Fruit fly (Drosophila melanogaster): ENCODE data around the gene Ten-a.
"Not testable (repeated sequence)": the region's sequence is repeated elsewhere in the genome, so short reads cannot be mapped to it uniquely, and the experiment has no call there.

DNA sequence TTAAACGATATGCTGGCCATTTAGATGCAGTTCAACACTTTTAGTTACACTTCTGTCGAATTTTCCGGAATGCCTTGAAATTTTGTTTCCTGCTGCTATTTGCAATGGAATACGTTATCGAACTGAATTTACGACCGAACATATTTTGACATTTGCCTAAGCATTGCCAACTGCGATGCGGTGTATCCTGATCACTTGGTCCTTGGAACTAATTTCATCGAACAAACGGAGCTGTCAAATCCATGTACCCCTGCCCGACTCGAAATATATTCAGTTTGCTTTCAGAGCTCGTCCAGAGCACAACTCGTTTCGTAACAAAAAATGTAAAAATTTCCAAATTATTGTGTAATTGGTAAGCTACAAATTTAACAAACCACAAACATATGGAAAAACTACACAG is 43.4 kb downstream of the Ten-a start, which contains the start of gene CG15734:
- not testable (repeated sequence) for TF ChIP-seq fru (optimal IDR thresholded peaks at IDR 0.05); Ssrp (tag; optimal IDR thresholded peaks at IDR 0.05); CG18599 (GFP tag; optimal IDR thresholded peaks at IDR 0.05); disco-r (GFP tag; optimal IDR thresholded peaks at IDR 0.05); Hr51 (GFP tag; optimal IDR thresholded peaks at IDR 0.05); gem (tag; optimal IDR thresholded peaks at IDR 0.05); zfh1 (GFP tag; IDR thresholded peaks at IDR 0.05); gcm2 (GFP tag; optimal IDR thresholded peaks at IDR 0.05); CG18619 (GFP tag; optimal IDR thresholded peaks at IDR 0.05); CG4404 (GFP tag; IDR thresholded peaks at IDR 0.05); hth (optimal IDR thresholded peaks at IDR 0.05); pfk (GFP tag; optimal IDR thresholded peaks at IDR 0.05); tx (GFP tag; optimal IDR thresholded peaks at IDR 0.05)
